Worm (Caenorhabditis elegans): ENCODE results near the gene H40L08.1.

Gene H40L08.1

ce11 chrX:15069242-15069641 is 14.6 kb downstream of the H40L08.1 start, which contains the start of gene mam-6 (continued):
- TF ChIP-seq nhr-27 (tag; optimal IDR thresholded peaks at IDR 0.05), result no peak

ce11 chrX:15060303-15060702 is 23.6 kb downstream of the H40L08.1 start, which contains the start of gene fbxa-96:
Gene fbxa-96, minus strand, starts transcription at chrX:15060403.
- TF ChIP-seq hmg-1.2 (GFP tag; IDR thresholded peaks at IDR 0.05) (no peak), T26A5.8 (tag; optimal IDR thresholded peaks at IDR 0.05) (no peak), Y79H2A.3 (GFP tag; conservative IDR thresholded peaks at IDR 0.05) (no peak), ccch-3 (GFP tag; optimal IDR thresholded peaks at IDR 0.05) (no peak), madf-3 (GFP tag; IDR thresholded peaks at IDR 0.05) (no peak), ceh-40 (GFP tag; IDR thresholded peaks at IDR 0.05) (no peak), pbrm-1 (GFP tag; IDR thresholded peaks at IDR 0.05) (no peak), dox-1 (GFP tag; IDR thresholded peaks at IDR 0.05) (no peak), rec-8 (tag; optimal IDR thresholded peaks at IDR 0.05) (no peak)

DNA sequence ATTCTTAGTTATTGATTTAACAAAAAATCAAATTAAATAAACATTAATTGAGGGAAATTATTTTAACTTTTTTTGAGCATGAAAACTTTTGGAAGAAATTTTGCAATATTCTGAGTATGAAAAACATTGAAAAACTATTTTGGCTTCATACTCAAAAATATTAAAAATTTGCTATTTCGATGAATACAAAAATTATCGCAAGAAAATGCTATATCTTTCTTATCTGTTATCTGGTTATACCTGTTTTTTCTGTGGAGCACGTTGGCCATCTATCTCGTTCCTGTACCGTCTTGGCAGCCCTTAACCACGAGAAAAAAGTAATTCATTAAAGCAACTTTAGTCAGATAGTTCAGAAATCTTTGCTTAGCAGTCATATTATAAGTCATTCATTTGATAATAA is 26.0 kb downstream of the H40L08.1 start:
- TF ChIP-seq ceh-58 (GFP tag; IDR thresholded peaks at IDR 0.05), result no peak
- no peak for TF ChIP-seq mes-4 (tag; optimal IDR thresholded peaks at IDR 0.05)
- no peak for TF ChIP-seq nfya-2 (GFP tag; IDR thresholded peaks at IDR 0.05)
- TF ChIP-seq ceh-100 (GFP tag; IDR thresholded peaks at IDR 0.05), result no peak
- TF ChIP-seq egrh-3 (GFP tag; IDR thresholded peaks at IDR 0.05), result no peak
- TF ChIP-seq madf-3 (GFP tag; IDR thresholded peaks at IDR 0.05), result no peak
- no peak for TF ChIP-seq Y79H2A.3 (GFP tag; conservative IDR thresholded peaks at IDR 0.05)
- TF ChIP-seq akir-1 (GFP tag; optimal IDR thresholded peaks at IDR 0.05), result no peak
- TF ChIP-seq F39B2.1 (GFP tag; IDR thresholded peaks at IDR 0.05), result no peak
- TF ChIP-seq F57C9.4 (tag; optimal IDR thresholded peaks at IDR 0.05), result no peak
- TF ChIP-seq F49E8.2 (tag; optimal IDR thresholded peaks at IDR 0.05; ENCODE audit: insufficient read depth), result no peak
- TF ChIP-seq K12H6.12 (tag; optimal IDR thresholded peaks at IDR 0.05), result no peak
- TF ChIP-seq Y53F4B.3 (GFP tag; IDR thresholded peaks at IDR 0.05), result no peak
- no peak for TF ChIP-seq pha-4 (tag; optimal IDR thresholded peaks at IDR 0.05)
- no peak for TF ChIP-seq mcd-1 (GFP tag; IDR thresholded peaks at IDR 0.05)
- no peak for TF ChIP-seq hmg-20 (GFP tag; IDR thresholded peaks at IDR 0.05)
- no peak for TF ChIP-seq lsl-1 (GFP tag; optimal IDR thresholded peaks at IDR 0.05)

- TF ChIP-seq nfya-2 (GFP tag; IDR thresholded peaks at IDR 0.05), result no peak
- TF ChIP-seq athp-1 (tag; optimal IDR thresholded peaks at IDR 0.05), result no peak
- TF ChIP-seq ceh-91 (GFP tag; IDR thresholded peaks at IDR 0.05), result no peak
- no peak for TF ChIP-seq rcor-1 (GFP tag; IDR thresholded peaks at IDR 0.05)
- TF ChIP-seq rpc-1 (optimal IDR thresholded peaks at IDR 0.05), result no peak
- TF ChIP-seq rpc-1 (tag; optimal IDR thresholded peaks at IDR 0.05), result no peak
- TF ChIP-seq hlh-26 (GFP tag; conservative IDR thresholded peaks at IDR 0.05), result no peak
Observed at ce11 chrX:15056737-15057136, 27.1 kb downstream of the H40L08.1 start, which contains the start of gene H03G16.5. Gene H03G16.5, minus strand, starts transcription at chrX:15056837.

DNA sequence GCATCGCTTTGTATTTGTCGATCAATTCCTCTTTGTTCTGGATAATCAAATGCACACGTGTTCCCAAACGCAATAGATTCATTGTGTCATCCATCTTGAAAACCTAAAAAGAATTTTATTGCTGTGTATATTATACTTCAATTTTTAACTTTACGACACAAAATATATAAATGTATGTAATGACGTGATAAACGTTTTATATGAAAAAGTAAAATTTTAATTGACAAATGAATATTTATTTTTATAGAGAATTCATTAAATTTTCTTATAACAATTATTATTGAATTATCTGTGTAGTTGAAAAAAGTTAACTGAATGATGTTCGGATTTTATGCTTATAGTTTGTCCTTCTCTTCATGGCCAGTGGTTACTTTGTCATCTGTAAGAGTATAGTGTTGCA is 28.0 kb downstream of the H40L08.1 start, which contains the start of gene H03G16.7:
TSS of gene H03G16.7 (minus strand) at position 101 of the 400 bp plus-strand sequence.
- TF ChIP-seq aptf-3 (GFP tag; IDR thresholded peaks at IDR 0.05) (no peak), ceh-79 (tag; optimal IDR thresholded peaks at IDR 0.05) (no peak), ztf-3 (GFP tag; optimal IDR thresholded peaks at IDR 0.05) (no peak), tbx-9 (tag; optimal IDR thresholded peaks at IDR 0.05; ENCODE audit: borderline replicate concordance) (no peak), egrh-3 (GFP tag; IDR thresholded peaks at IDR 0.05) (no peak), sea-2 (GFP tag; IDR thresholded peaks at IDR 0.05) (no peak), madf-10 (tag; optimal IDR thresholded peaks at IDR 0.05) (no peak), lin-35 (GFP tag; optimal IDR thresholded peaks at IDR 0.05) (no peak), lin-54 (GFP tag; optimal IDR thresholded peaks at IDR 0.05) (no peak), zim-3 (tag; optimal IDR thresholded peaks at IDR 0.05) (no peak), mxl-1 (tag; optimal IDR thresholded peaks at IDR 0.05) (no peak), F39B2.1 (GFP tag; IDR thresholded peaks at IDR 0.05) (no peak), Y95B8A.8 (GFP tag; IDR thresholded peaks at IDR 0.05) (no peak)
